Fruit fly (Drosophila melanogaster): ENCODE results near the gene CG15357.

Gene CG15357

DNA sequence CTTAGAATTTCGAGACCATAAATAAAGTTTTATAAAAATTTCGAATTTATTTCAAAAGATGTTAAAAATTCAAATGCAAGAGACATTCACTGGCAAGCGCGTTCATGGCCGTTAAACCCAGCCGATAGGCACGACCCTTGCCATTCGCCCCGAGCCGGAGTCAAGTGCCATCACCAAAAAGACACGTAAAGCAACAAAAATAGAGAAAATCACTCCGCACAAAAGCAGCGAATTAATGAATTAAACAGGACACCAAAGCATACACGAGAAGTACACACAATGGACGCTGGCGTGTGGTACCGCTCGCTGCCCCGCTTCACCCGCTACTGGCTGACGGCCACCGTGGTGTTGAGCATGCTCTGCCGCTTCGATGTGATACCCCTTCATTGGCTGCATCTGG lies 28.4 kb upstream of the CG15357 start, which contains the start of gene Der-1 (continued):
- TF ChIP-seq hth (optimal IDR thresholded peaks at IDR 0.05) (no peak), Gsc (GFP tag; IDR thresholded peaks at IDR 0.05) (no peak), Hsf (GFP tag; optimal IDR thresholded peaks at IDR 0.05) (no peak), E2f1 (GFP tag; IDR thresholded peaks at IDR 0.05) (no peak), CG13624 (GFP tag; optimal IDR thresholded peaks at IDR 0.05) (peak; percentile 23), Oli (tag; optimal IDR thresholded peaks at IDR 0.05) (no peak), Lhr (GFP tag; optimal IDR thresholded peaks at IDR 0.05) (no peak), CG8478 (optimal IDR thresholded peaks at IDR 0.05) (peak; percentile 42), CG31224 (GFP tag; IDR thresholded peaks at IDR 0.05) (no peak), CG1233 (GFP tag; optimal IDR thresholded peaks at IDR 0.05) (no peak), pros (GFP tag; optimal IDR thresholded peaks at IDR 0.05) (no peak), NC2β (GFP tag; optimal IDR thresholded peaks at IDR 0.05) (peak; percentile 34), p53 (GFP tag; optimal IDR thresholded peaks at IDR 0.05) (no peak), CG17328 (GFP tag; IDR thresholded peaks at IDR 0.05) (no peak), mld (GFP tag; IDR thresholded peaks at IDR 0.05; ENCODE audit: partially characterized antibody) (peak; percentile 64; the same call in 1 of the 3 replicates), HmgD (GFP tag; optimal IDR thresholded peaks at IDR 0.05) (peak; percentile 7), CG14860 (GFP tag; IDR thresholded peaks at IDR 0.05; ENCODE audit: partially characterized antibody) (peak; percentile 68), emc (GFP tag; optimal IDR thresholded peaks at IDR 0.05) (no peak), en (GFP tag; optimal IDR thresholded peaks at IDR 0.05) (no peak), croc (GFP tag; conservative IDR thresholded peaks at IDR 0.05) (no peak), row (GFP tag; IDR thresholded peaks at IDR 0.05) (peak; percentile 80), Dip3 (GFP tag; optimal IDR thresholded peaks at IDR 0.05) (no peak), CG14667 (GFP tag; IDR thresholded peaks at IDR 0.05) (no peak), gro (GFP tag; optimal IDR thresholded peaks at IDR 0.05) (peak; percentile 32), cwo (GFP tag; optimal IDR thresholded peaks at IDR 0.05) (no peak), pita (GFP tag; optimal IDR thresholded peaks at IDR 0.05) (no peak), CG31441 (GFP tag; IDR thresholded peaks at IDR 0.05) (no peak), jigr1 (GFP tag; IDR thresholded peaks at IDR 0.05) (no peak), tgo (GFP tag; IDR thresholded peaks at IDR 0.05) (peak; percentile 18; the same call in 1 of the 3 replicates), slbo (GFP tag; IDR thresholded peaks at IDR 0.05) (peak; percentile 29; the same call in 1 of the 2 replicates), Gug (GFP tag; IDR thresholded peaks at IDR 0.05) (peak; percentile 47; the same call in 2 of the 4 replicates), CG17186 (GFP tag; optimal IDR thresholded peaks at IDR 0.05) (no peak), PHDP (tag; optimal IDR thresholded peaks at IDR 0.05) (no peak), Side (GFP tag; optimal IDR thresholded peaks at IDR 0.05) (no peak), CG8359 (GFP tag; optimal IDR thresholded peaks at IDR 0.05; ENCODE audit: borderline replicate concordance) (no peak), CG9215 (GFP tag; IDR thresholded peaks at IDR 0.05) (no peak), grau (tag; optimal IDR thresholded peaks at IDR 0.05) (no peak), CG15073 (GFP tag; optimal IDR thresholded peaks at IDR 0.05) (no peak), z (GFP tag; IDR thresholded peaks at IDR 0.05) (no peak), CG10654 (GFP tag; optimal IDR thresholded peaks at IDR 0.05) (no peak), CG3407 (GFP tag; optimal IDR thresholded peaks at IDR 0.05) (no peak), CG1603 (tag; optimal IDR thresholded peaks at IDR 0.05) (peak; percentile 63), Optix (GFP tag; IDR thresholded peaks at IDR 0.05) (no peak), sens (GFP tag) (peak; percentile 77), Doc3 (GFP tag; IDR thresholded peaks at IDR 0.05; ENCODE audit: partially characterized antibody) (peak; percentile 88), CG12744 (GFP tag; optimal IDR thresholded peaks at IDR 0.05) (no peak), Asciz (GFP tag; optimal IDR thresholded peaks at IDR 0.05) (no peak), unpg (GFP tag; optimal IDR thresholded peaks at IDR 0.05) (no peak), hb (GFP tag; IDR thresholded peaks at IDR 0.05; ENCODE audit: partially characterized antibody) (peak; percentile 86), gcm2 (GFP tag; optimal IDR thresholded peaks at IDR 0.05) (no peak), CG13123 (GFP tag; optimal IDR thresholded peaks at IDR 0.05) (no peak), CG17829 (tag; optimal IDR thresholded peaks at IDR 0.05) (peak; percentile 9), CG14965 (GFP tag; optimal IDR thresholded peaks at IDR 0.05; ENCODE audit: borderline replicate concordance) (no peak)
